Fruit fly (Drosophila melanogaster) whole organism, embryonic: ENCODE results near the gene CG13137.

Source experiments
- B-H2 ChIP-seq: fragments of 200-800 bp; sonication (Bioruptor generic); optimal IDR thresholded peaks from 2 replicates; lab custom pipeline; 2018; ENCODE audit warnings: missing biosample characterization, mild to moderate bottlenecking, missing genetic modification characterization
- Bgb ChIP-seq: fragments of 200-800 bp; sonication (Bioruptor generic); IDR thresholded peaks from 2 replicates; pipeline ENCODE4 v1.3.6; 2022; ENCODE audit warnings: missing biosample characterization, missing genetic modification characterization; ENCODE audit not compliant: partially characterized antibody
- Blimp-1 ChIP-seq: fragments of 200-800 bp; sonication (Bioruptor generic); optimal IDR thresholded peaks from 3 replicates; lab custom pipeline; 2018; ENCODE audit warnings: missing biosample characterization, missing genetic modification characterization, mild to moderate bottlenecking, moderate library complexity, missing genetic modification reagents
- CG11085 ChIP-seq: fragments of 200-800 bp; sonication (Bioruptor generic); IDR thresholded peaks from 2 replicates; pipeline ENCODE4 v1.3.6; 2022; ENCODE audit warnings: missing biosample characterization, missing genetic modification characterization
- CG11723 ChIP-seq: fragments of 200-800 bp; sonication (Bioruptor generic); optimal IDR thresholded peaks from 2 replicates; lab custom pipeline; 2017; ENCODE audit warnings: missing biosample characterization, mild to moderate bottlenecking, missing genetic modification characterization
- CG13296 ChIP-seq: fragments of 200-800 bp; sonication (Bioruptor generic); optimal IDR thresholded peaks from 3 replicates; lab custom pipeline; 2018; ENCODE audit warnings: missing biosample characterization, mild to moderate bottlenecking, missing genetic modification characterization
- CG18476 ChIP-seq: fragments of 200-800 bp; sonication (Bioruptor generic); optimal IDR thresholded peaks from 2 replicates; lab custom pipeline; 2016; ENCODE audit warnings: missing biosample characterization, mild to moderate bottlenecking, missing genetic modification characterization
- CG2875 ChIP-seq: fragments of 200-800 bp; sonication (Bioruptor generic); optimal IDR thresholded peaks from 2 replicates; lab custom pipeline; 2017; ENCODE audit warnings: missing biosample characterization, mild to moderate bottlenecking, missing genetic modification characterization, missing genetic modification reagents
- CG3163 ChIP-seq: fragments of 200-800 bp; sonication (Bioruptor generic); optimal IDR thresholded peaks from 3 replicates; lab custom pipeline; 2016; ENCODE audit warnings: missing biosample characterization, missing genetic modification characterization
- CG32772 ChIP-seq: fragments of 200-800 bp; sonication (Bioruptor generic); IDR thresholded peaks from 2 replicates; pipeline ENCODE4 v1.3.6; 2022; ENCODE audit warnings: missing biosample characterization, missing genetic modification characterization
- CG3281 ChIP-seq: fragments of 200-800 bp; sonication (Bioruptor generic); optimal IDR thresholded peaks from 3 replicates; lab custom pipeline; 2017; ENCODE audit warnings: missing biosample characterization, mild to moderate bottlenecking, missing genetic modification characterization
- CG34422 ChIP-seq: fragments of 200-800 bp; sonication (Bioruptor generic); IDR thresholded peaks from 3 replicates; pipeline ENCODE4 v1.3.6; 2022; ENCODE audit warnings: missing biosample characterization, missing genetic modification characterization
- CG4617 ChIP-seq: fragments of 200-800 bp; sonication (Bioruptor generic); optimal IDR thresholded peaks from 3 replicates; lab custom pipeline; 2016; ENCODE audit warnings: missing biosample characterization, missing genetic modification characterization, borderline replicate concordance
- CG9876 ChIP-seq: fragments of 200-800 bp; sonication (Bioruptor generic); optimal IDR thresholded peaks from 2 replicates; lab custom pipeline; 2016; ENCODE audit warnings: missing biosample characterization, missing genetic modification characterization
- Fer3 ChIP-seq: fragments of 200-800 bp; sonication (Bioruptor generic); optimal IDR thresholded peaks from 2 replicates; lab custom pipeline; 2018; ENCODE audit warnings: missing biosample characterization, mild to moderate bottlenecking, missing genetic modification characterization, moderate library complexity
- Gsc ChIP-seq: fragments of 200-800 bp; sonication (Bioruptor generic); IDR thresholded peaks from 2 replicates; pipeline ENCODE4 v1.3.6; 2022; ENCODE audit warnings: missing biosample characterization, missing genetic modification characterization
- Hr78 ChIP-seq, 2 experiments: fragments of 200-800 bp in 1 of 2; fragments of >200 bp in 1 of 2; sonication (Bioruptor generic) in 1 of 2; optimal IDR thresholded peaks; 2 replicates each; lab custom pipeline; 2017 to 2019; ENCODE audit warnings: missing biosample characterization in 2 of 2, missing genetic modification characterization in 2 of 2, mild to moderate bottlenecking in 1 of 2, moderate library complexity in 1 of 2
- Lpt ChIP-seq: fragments of >200 bp; optimal IDR thresholded peaks from 2 replicates; lab custom pipeline; 2018; ENCODE audit warnings: missing biosample characterization, missing genetic modification characterization
- MBD-R2 ChIP-seq: fragments of 200-800 bp; sonication (Bioruptor generic); IDR thresholded peaks from 2 replicates; pipeline ENCODE4 v1.3.6; 2022; ENCODE audit warnings: missing biosample characterization, missing genetic modification characterization
- NC2β ChIP-seq: fragments of 200-800 bp; sonication (Bioruptor generic); optimal IDR thresholded peaks from 2 replicates; lab custom pipeline; 2016; ENCODE audit warnings: missing biosample characterization, missing genetic modification characterization
- Nf-YB ChIP-seq: fragments of 200-800 bp; sonication (Bioruptor generic); optimal IDR thresholded peaks from 3 replicates; lab custom pipeline; 2019; ENCODE audit warnings: missing biosample characterization, mild to moderate bottlenecking, missing genetic modification characterization, moderate library complexity
- Opbp ChIP-seq: fragments of 200-800 bp; sonication (Bioruptor generic); IDR thresholded peaks from 3 replicates; pipeline ENCODE4 v1.3.6; 2022; ENCODE audit warnings: missing biosample characterization, missing genetic modification characterization; ENCODE audit not compliant: partially characterized antibody
- Sin3A ChIP-seq: fragments of >200 bp; optimal IDR thresholded peaks from 2 replicates; lab custom pipeline; 2018
- Six4 ChIP-seq: fragments of 200-800 bp; sonication (Bioruptor generic); optimal IDR thresholded peaks from 2 replicates; lab custom pipeline; 2016; ENCODE audit warnings: missing biosample characterization, missing genetic modification characterization
- Sox102F ChIP-seq: fragments of 200-800 bp; sonication (Bioruptor generic); optimal IDR thresholded peaks from 2 replicates; lab custom pipeline; 2018; ENCODE audit warnings: missing biosample characterization, mild to moderate bottlenecking, missing genetic modification characterization, moderate library complexity
- amos ChIP-seq: fragments of 200-800 bp; sonication (Bioruptor generic); IDR thresholded peaks from 2 replicates; pipeline ENCODE4 v1.3.6; 2022; ENCODE audit warnings: missing biosample characterization, missing genetic modification characterization; ENCODE audit not compliant: partially characterized antibody
- ash1 ChIP-seq: fragments of 200-800 bp; sonication (Bioruptor generic); optimal IDR thresholded peaks from 2 replicates; lab custom pipeline; 2018; ENCODE audit warnings: missing biosample characterization, mild to moderate bottlenecking, missing genetic modification characterization
- cas ChIP-seq: fragments of 200-800 bp; sonication (Bioruptor generic); IDR thresholded peaks from 2 replicates; pipeline ENCODE4 v1.3.6; 2022; ENCODE audit warnings: missing biosample characterization, missing genetic modification characterization
- cg ChIP-seq: fragments of 200-800 bp; sonication (Bioruptor generic); optimal IDR thresholded peaks from 3 replicates; lab custom pipeline; 2019; ENCODE audit warnings: missing biosample characterization, mild to moderate bottlenecking, missing genetic modification characterization, moderate library complexity
- crp ChIP-seq, 2 experiments: fragments of 200-800 bp; sonication (Bioruptor generic); optimal IDR thresholded peaks; 2 replicates in 1 of 2; 3 replicates in 1 of 2; lab custom pipeline; 2017; ENCODE audit warnings: missing biosample characterization in 2 of 2, missing genetic modification characterization in 2 of 2, mild to moderate bottlenecking in 1 of 2, moderate library complexity in 1 of 2
- dpn ChIP-seq, 2 experiments: fragments of 200-800 bp; sonication (Bioruptor generic); optimal IDR thresholded peaks; 3 replicates each; lab custom pipeline; 2016; ENCODE audit warnings: missing biosample characterization in 2 of 2, missing genetic modification characterization in 2 of 2
- esg ChIP-seq: fragments of 200-800 bp; sonication (Bioruptor generic); conservative IDR thresholded peaks from 2 replicates; pipeline ENCODE4 v1.3.6; 2022; ENCODE audit warnings: missing biosample characterization, missing genetic modification characterization
- fd3F ChIP-seq: fragments of 200-800 bp; sonication (Bioruptor generic); optimal IDR thresholded peaks from 2 replicates; lab custom pipeline; 2018; ENCODE audit warnings: missing biosample characterization, mild to moderate bottlenecking, missing genetic modification characterization, moderate library complexity
- fru ChIP-seq: fragments of >200 bp; optimal IDR thresholded peaks from 2 replicates; lab custom pipeline; 2017
- gcm2 ChIP-seq: fragments of 200-800 bp; sonication (Bioruptor generic); optimal IDR thresholded peaks from 2 replicates; lab custom pipeline; 2016; ENCODE audit warnings: missing biosample characterization, missing genetic modification characterization
- inv ChIP-seq: fragments of 200-800 bp; sonication (Bioruptor generic); IDR thresholded peaks from 2 replicates; pipeline ENCODE4 v1.3.6; 2022; ENCODE audit warnings: missing biosample characterization, missing genetic modification characterization; ENCODE audit not compliant: partially characterized antibody
- klu ChIP-seq: fragments of 200-800 bp; sonication (Bioruptor generic); IDR thresholded peaks from 2 replicates; pipeline ENCODE4 v1.3.6; 2022; ENCODE audit warnings: missing biosample characterization, missing genetic modification characterization
- lbe ChIP-seq: fragments of 200-800 bp; sonication (Bioruptor generic); optimal IDR thresholded peaks from 2 replicates; lab custom pipeline; 2016; ENCODE audit warnings: missing biosample characterization, mild to moderate bottlenecking, missing genetic modification characterization
- otp ChIP-seq: fragments of 200-800 bp; sonication (Bioruptor generic); IDR thresholded peaks from 3 replicates; pipeline ENCODE4, ENCODE4 v1.3.6; 2022; ENCODE audit warnings: missing biosample characterization, missing genetic modification characterization
- pnt ChIP-seq: fragments of 200-800 bp; sonication (Bioruptor generic); optimal IDR thresholded peaks from 3 replicates; lab custom pipeline; 2016; ENCODE audit warnings: missing biosample characterization, missing genetic modification characterization
- ranshi ChIP-seq: fragments of 200-800 bp; sonication (Bioruptor generic); IDR thresholded peaks from 2 replicates; pipeline ENCODE4 v1.3.6; 2022; ENCODE audit warnings: missing biosample characterization, missing genetic modification characterization
- row ChIP-seq: fragments of 200-800 bp; sonication (Bioruptor generic); IDR thresholded peaks from 3 replicates; pipeline ENCODE4 v1.3.6; 2022; ENCODE audit warnings: missing biosample characterization, missing genetic modification characterization
- schlank ChIP-seq: fragments of 200-800 bp; sonication (Bioruptor generic); optimal IDR thresholded peaks from 2 replicates; lab custom pipeline; 2018; ENCODE audit warnings: missing biosample characterization, mild to moderate bottlenecking, missing genetic modification characterization
- sens-2 ChIP-seq: fragments of 200-800 bp; sonication (Bioruptor generic); IDR thresholded peaks from 2 replicates; pipeline ENCODE4 v1.3.6; 2022; ENCODE audit warnings: missing biosample characterization, missing genetic modification characterization
- shn ChIP-seq: fragments of 200-800 bp; sonication (Bioruptor generic); optimal IDR thresholded peaks from 3 replicates; lab custom pipeline; 2016; ENCODE audit warnings: missing biosample characterization, missing genetic modification characterization
- ttk ChIP-seq: fragments of 200-800 bp; sonication (Bioruptor generic); IDR thresholded peaks from 2 replicates; pipeline ENCODE4 v2.1.2; 2022; ENCODE audit warnings: missing biosample characterization, missing genetic modification characterization
- vfl ChIP-seq: fragments of 200-800 bp; sonication (Bioruptor generic); optimal IDR thresholded peaks from 2 replicates; lab custom pipeline; 2016; ENCODE audit warnings: missing biosample characterization, missing genetic modification characterization
- zen ChIP-seq: fragments of 200-800 bp; sonication (Bioruptor generic); optimal IDR thresholded peaks from 3 replicates; lab custom pipeline; 2018; ENCODE audit warnings: missing biosample characterization, mild to moderate bottlenecking, missing genetic modification characterization, moderate library complexity
- zf30C ChIP-seq: fragments of 200-800 bp; sonication (Bioruptor generic); optimal IDR thresholded peaks from 3 replicates; lab custom pipeline; 2018; ENCODE audit warnings: missing biosample characterization, mild to moderate bottlenecking, missing genetic modification characterization

Gene CG13137

DNA sequence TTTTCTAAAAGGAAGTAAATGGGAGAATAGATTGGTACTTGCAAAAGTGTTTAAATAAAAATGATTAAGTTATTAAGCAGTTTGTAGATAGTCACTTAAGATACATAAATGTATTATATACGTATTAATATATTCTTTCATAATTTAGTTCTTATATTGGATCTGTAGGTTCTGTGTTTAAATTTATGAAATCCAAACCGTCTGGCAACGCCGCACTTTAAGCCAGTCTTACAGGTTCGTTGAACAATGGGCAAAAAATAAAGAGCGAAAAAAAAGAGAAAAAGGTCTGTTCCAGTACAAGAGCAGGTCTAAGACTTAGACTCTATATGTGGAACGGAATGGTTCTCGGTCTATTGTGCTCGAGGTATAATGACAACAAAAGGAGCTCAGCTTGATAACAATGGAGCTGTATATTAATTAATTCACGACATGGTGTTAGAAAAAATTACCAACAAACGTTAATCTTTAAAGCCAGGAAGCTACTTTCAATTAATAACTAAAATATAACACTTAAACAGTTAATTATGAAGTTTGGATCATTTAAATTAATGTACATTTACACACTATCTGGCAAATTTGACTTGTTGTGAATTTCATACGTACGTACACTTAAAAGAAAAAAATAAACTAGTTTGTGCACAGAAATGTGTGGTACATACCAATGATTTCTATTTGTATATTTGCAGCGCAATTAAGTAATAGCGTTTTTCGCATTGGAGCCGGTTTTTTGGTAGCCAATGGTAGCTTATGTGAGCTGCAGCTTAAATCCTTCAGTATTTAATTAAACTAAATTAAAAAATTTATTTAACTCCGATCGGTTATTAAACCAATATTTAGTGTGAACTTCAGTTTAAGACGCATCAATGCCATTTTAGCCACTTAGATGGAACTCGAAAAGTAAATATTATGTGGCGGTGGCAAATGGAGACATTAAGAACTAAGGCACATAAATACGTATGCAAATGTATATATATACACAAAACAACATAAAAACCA, 36.6 kb downstream of the CG13137 start, which contains the start of gene CG5731 (continued):
- TF ChIP-seq B-H2 (peak; percentile 7), CG11723 (no peak), fd3F (no peak), amos (GFP tag; lab: Robert Waterston, UW) (no peak), crp (GFP tag; optimal IDR thresholded peaks at IDR 0.05; lab: Kevin White, UChicago) (no peak), Bgb (no peak), sens-2 (GFP tag; lab: Robert Waterston, UW) (no peak), lbe (GFP tag; lab: Kevin White, UChicago) (peak; percentile 36), fru (lab: Kevin White, UChicago) (no peak), Gsc (GFP tag; lab: Robert Waterston, UW) (no peak), row (GFP tag; lab: Robert Waterston, UW) (peak; percentile 19; the same call in 1 of the 3 replicates), CG4617 (peak; percentile 9), Fer3 (tag; lab: Kevin White, UChicago) (no peak), CG11085 (GFP tag; lab: Robert Waterston, UW) (no peak), klu (GFP tag; lab: Robert Waterston, UW) (no peak), CG3163 (GFP tag; lab: Kevin White, UChicago) (peak; percentile 90), dpn (GFP tag; optimal IDR thresholded peaks at IDR 0.05; lab: Kevin White, UChicago) (no peak), Six4 (GFP tag; lab: Kevin White, UChicago) (no peak), CG18476 (no peak), vfl (no peak), Nf-YB (GFP tag; lab: Kevin White, UChicago) (no peak), MBD-R2 (GFP tag; lab: Robert Waterston, UW) (0 out of 2 replicates have a peak, but pooled peaks have one; percentile 17), CG9876 (GFP tag; lab: Kevin White, UChicago) (no peak), esg (GFP tag; lab: Robert Waterston, UW) (no peak), schlank (tag; lab: Kevin White, UChicago) (no peak), shn (no peak), CG3281 (GFP tag; lab: Kevin White, UChicago) (no peak), inv (GFP tag; lab: Robert Waterston, UW) (no peak), zen (tag; lab: Kevin White, UChicago) (no peak), gcm2 (no peak), ttk (GFP tag; lab: Robert Waterston, UW) (no peak), cas (no peak), CG2875 (GFP tag; lab: Kevin White, UChicago) (no peak), Lpt (GFP tag; lab: Kevin White, UChicago) (no peak), cg (GFP tag; lab: Kevin White, UChicago) (no peak), otp (GFP tag; lab: Robert Waterston, UW) (no peak), ash1 (no peak), Opbp (no peak), ranshi (GFP tag; lab: Robert Waterston, UW) (no peak), NC2β (GFP tag; lab: Kevin White, UChicago) (no peak), zf30C (peak; percentile 23), Blimp-1 (GFP tag; lab: Kevin White, UChicago) (no peak), pnt (GFP tag; lab: Kevin White, UChicago) (no peak), Sox102F (GFP tag; lab: Kevin White, UChicago) (no peak), CG13296 (GFP tag; lab: Kevin White, UChicago) (peak; percentile 28), Sin3A (lab: Kevin White, UChicago) (no peak), Hr78 (GFP tag; optimal IDR thresholded peaks at IDR 0.05; lab: Kevin White, UChicago) (no peak), CG34422 (GFP tag; lab: Robert Waterston, UW) (no peak), CG32772 (no peak)
